Fruit fly (Drosophila melanogaster): Measurements from ENCODE around the gene nej.
A peak's percentile ranks its signal among the peaks of the same experiment; 100 is the strongest.

Gene nej

dm6 chrX:9685568-9686413 lies 1.1 kb downstream of the nej start (continued):
- TF ChIP-seq CG3995 (GFP tag; optimal IDR thresholded peaks at IDR 0.05) = peak; percentile 99
- TF ChIP-seq CG3163 (GFP tag; optimal IDR thresholded peaks at IDR 0.05) = peak; percentile 54
- peak; percentile 54 for TF ChIP-seq CG13775 (GFP tag; optimal IDR thresholded peaks at IDR 0.05)
- peak; percentile 36 for TF ChIP-seq CG10274 (GFP tag; optimal IDR thresholded peaks at IDR 0.05)
- peak; percentile 4 for TF ChIP-seq Asciz (GFP tag; optimal IDR thresholded peaks at IDR 0.05)
- TF ChIP-seq CG9797 (GFP tag; optimal IDR thresholded peaks at IDR 0.05) = peak; percentile 6
- peak; percentile 79 for TF ChIP-seq mam (GFP tag; optimal IDR thresholded peaks at IDR 0.05)
- TF ChIP-seq Stat92E (GFP tag; optimal IDR thresholded peaks at IDR 0.05) = no peak
- peak; percentile 44 for TF ChIP-seq ewg (GFP tag; optimal IDR thresholded peaks at IDR 0.05)
- TF ChIP-seq Hr78 (GFP tag; optimal IDR thresholded peaks at IDR 0.05) = peak in 1 of 2 experiments; percentile 8
- peak; percentile 36 for TF ChIP-seq cg (GFP tag; optimal IDR thresholded peaks at IDR 0.05)
- peak; percentile 4 for TF ChIP-seq HmgZ (tag; optimal IDR thresholded peaks at IDR 0.05)
- TF ChIP-seq CG10267 (tag; optimal IDR thresholded peaks at IDR 0.05) = peak; percentile 46
- TF ChIP-seq insv (GFP tag; optimal IDR thresholded peaks at IDR 0.05) = peak in 1 of 2 experiments; percentile 45
- TF ChIP-seq luna (GFP tag; optimal IDR thresholded peaks at IDR 0.05) = no peak
- TF ChIP-seq CG17568 (GFP tag; optimal IDR thresholded peaks at IDR 0.05) = no peak
- no peak for TF ChIP-seq sc (optimal IDR thresholded peaks at IDR 0.05)
- no peak for TF ChIP-seq sc (GFP tag; optimal IDR thresholded peaks at IDR 0.05)
- peak; percentile 63 for TF ChIP-seq amos (GFP tag; IDR thresholded peaks at IDR 0.05; ENCODE audit: partially characterized antibody)
- peak; percentile 56; the same call in 2 of the 3 replicates for TF ChIP-seq vnd (GFP tag; IDR thresholded peaks at IDR 0.05; ENCODE audit: partially characterized antibody)
- peak; percentile 19; the same call in 1 of the 2 replicates for TF ChIP-seq CG10366 (GFP tag; IDR thresholded peaks at IDR 0.05)
- peak; percentile 77 for TF ChIP-seq CG31441 (GFP tag; IDR thresholded peaks at IDR 0.05)
- TF ChIP-seq zf30C (GFP tag; optimal IDR thresholded peaks at IDR 0.05) = peak; percentile 44
- peak; percentile 71 for TF ChIP-seq zfh2 (GFP tag; optimal IDR thresholded peaks at IDR 0.05)
- TF ChIP-seq slbo (GFP tag; IDR thresholded peaks at IDR 0.05) = peak; percentile 67
- TF ChIP-seq unpg (GFP tag; optimal IDR thresholded peaks at IDR 0.05) = peak; percentile 28
- peak; percentile 19 for TF ChIP-seq Hey (tag; optimal IDR thresholded peaks at IDR 0.05)
- peak; percentile 21; the same call in 1 of the 3 replicates for TF ChIP-seq ci (GFP tag; IDR thresholded peaks at IDR 0.05)
- TF ChIP-seq CoRest (tag; optimal IDR thresholded peaks at IDR 0.05) = peak; percentile 87
- TF ChIP-seq cwo (GFP tag; optimal IDR thresholded peaks at IDR 0.05) = no peak
- TF ChIP-seq sd (tag; optimal IDR thresholded peaks at IDR 0.05) = no peak
- TF ChIP-seq CG30403 (GFP tag; optimal IDR thresholded peaks at IDR 0.05) = peak; percentile 83
- peak; percentile 57 to 64 for TF ChIP-seq dpn (GFP tag; optimal IDR thresholded peaks at IDR 0.05)
- TF ChIP-seq Antp (GFP tag; optimal IDR thresholded peaks at IDR 0.05) = peak; percentile 59
- TF ChIP-seq crc (GFP tag; optimal IDR thresholded peaks at IDR 0.05) = peak; percentile 64
- TF ChIP-seq mld (GFP tag; IDR thresholded peaks at IDR 0.05; ENCODE audit: partially characterized antibody) = peak; percentile 26; the same call in 1 of the 3 replicates
- TF ChIP-seq ind (GFP tag; optimal IDR thresholded peaks at IDR 0.05) = peak; percentile 63
- TF ChIP-seq da (GFP tag; optimal IDR thresholded peaks at IDR 0.05) = peak; percentile 25
- peak; percentile 34 for TF ChIP-seq chn (GFP tag; optimal IDR thresholded peaks at IDR 0.05)
- peak; percentile 58 for TF ChIP-seq CG11723 (GFP tag; optimal IDR thresholded peaks at IDR 0.05)
- TF ChIP-seq sens (GFP tag) = peak; percentile 86
- TF ChIP-seq HmgD (GFP tag; optimal IDR thresholded peaks at IDR 0.05) = peak; percentile 10

Data from whole organism, embryonic.